Worm (Caenorhabditis elegans): ENCODE data around the gene C31B8.12.

- no peak for TF ChIP-seq elt-2 (tag; optimal IDR thresholded peaks at IDR 0.05)
- no peak for TF ChIP-seq unc-86 (tag; optimal IDR thresholded peaks at IDR 0.05)
- no peak for TF ChIP-seq eyg-1 (tag; optimal IDR thresholded peaks at IDR 0.05)
- TF ChIP-seq tbx-2 (tag; optimal IDR thresholded peaks at IDR 0.05) = no peak
- TF ChIP-seq rnt-1 (tag; optimal IDR thresholded peaks at IDR 0.05) = no peak
These were observed 27.6 kb downstream of the C31B8.12 start, which contains the start of gene str-46 for ce11 chrV:2899867-2900266.

Data from whole organism, late embryonic.